Fruit fly (Drosophila melanogaster): ENCODE data around the gene Gs1.
A peak's percentile ranks its signal among the peaks of the same experiment; 100 is the strongest.

Gs1 gene

DNA sequence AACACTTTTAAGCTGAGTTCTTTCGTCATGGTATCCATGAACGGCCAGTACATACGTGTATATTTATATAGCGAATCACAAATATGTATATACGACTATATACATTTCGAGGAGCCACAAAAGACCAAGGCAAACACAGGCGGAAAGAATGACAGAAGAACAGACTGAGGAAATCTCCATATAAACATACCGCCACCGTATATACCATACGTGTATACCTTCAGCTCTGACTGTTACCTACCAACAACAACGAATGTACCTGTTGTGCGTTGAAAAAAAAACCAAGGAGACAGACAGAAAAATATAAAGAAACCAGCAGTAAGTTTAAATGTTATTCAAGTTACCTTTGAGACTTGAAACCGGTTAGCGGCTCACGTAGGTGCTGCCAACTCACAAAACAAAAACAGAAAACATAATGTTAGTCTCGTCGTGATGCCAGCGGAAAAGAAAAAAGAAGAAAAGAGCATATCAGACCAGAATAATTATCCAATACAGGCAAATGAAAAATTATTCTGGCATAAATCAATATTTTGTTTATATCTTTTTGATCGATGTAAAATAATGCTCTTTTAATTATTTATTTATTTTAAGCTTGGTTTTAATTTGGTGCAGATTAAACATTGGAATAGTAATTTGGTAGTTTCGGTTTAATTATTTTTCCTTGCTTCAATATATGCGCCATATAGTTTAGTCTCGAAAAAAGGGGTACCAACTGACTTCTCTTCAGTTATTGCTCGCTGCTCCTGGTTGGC is 39.8 kb downstream of the Gs1 start (continued):
- TF ChIP-seq CG8359 (GFP tag; optimal IDR thresholded peaks at IDR 0.05; ENCODE audit: borderline replicate concordance) (no peak), CG6654 (GFP tag; optimal IDR thresholded peaks at IDR 0.05) (no peak), CG13123 (GFP tag; optimal IDR thresholded peaks at IDR 0.05) (no peak), exex (tag; optimal IDR thresholded peaks at IDR 0.05) (no peak), zfh2 (GFP tag; optimal IDR thresholded peaks at IDR 0.05) (no peak), stwl (tag; optimal IDR thresholded peaks at IDR 0.05) (no peak), vvl (GFP tag; IDR thresholded peaks at IDR 0.05) (no peak; the same call in 1 of the 2 replicates), Med (GFP tag) (peak; percentile 73), CG3726 (GFP tag; IDR thresholded peaks at IDR 0.05) (no peak), CG11723 (GFP tag; optimal IDR thresholded peaks at IDR 0.05) (no peak), fd96Cb (tag; optimal IDR thresholded peaks at IDR 0.05) (no peak), Bdp1 (GFP tag; optimal IDR thresholded peaks at IDR 0.05) (no peak), danr (GFP tag; IDR thresholded peaks at IDR 0.05) (no peak), mirr (GFP tag; optimal IDR thresholded peaks at IDR 0.05) (peak; percentile 56), twi (tag; optimal IDR thresholded peaks at IDR 0.05) (no peak), CG7271 (tag; optimal IDR thresholded peaks at IDR 0.05) (no peak), CG8388 (GFP tag; optimal IDR thresholded peaks at IDR 0.05) (no peak), CG11093 (GFP tag; IDR thresholded peaks at IDR 0.05) (no peak), CG5180 (GFP tag; optimal IDR thresholded peaks at IDR 0.05) (no peak), aop (GFP tag; IDR thresholded peaks at IDR 0.05) (no peak), CG3065 (GFP tag; optimal IDR thresholded peaks at IDR 0.05) (no peak), CG2202 (tag; optimal IDR thresholded peaks at IDR 0.05) (no peak), Gug (GFP tag; IDR thresholded peaks at IDR 0.05) (no peak), jigr1 (GFP tag; IDR thresholded peaks at IDR 0.05) (no peak), tap (tag; optimal IDR thresholded peaks at IDR 0.05) (no peak), sqz (GFP tag; optimal IDR thresholded peaks at IDR 0.05) (peak; percentile 81), CG14965 (GFP tag; optimal IDR thresholded peaks at IDR 0.05; ENCODE audit: borderline replicate concordance) (no peak), wdn (GFP tag; IDR thresholded peaks at IDR 0.05) (no peak), HLHmδ (GFP tag; optimal IDR thresholded peaks at IDR 0.05) (no peak), Mad (GFP tag; optimal IDR thresholded peaks at IDR 0.05) (no peak), Hey (tag; optimal IDR thresholded peaks at IDR 0.05) (no peak), CG17361 (GFP tag; IDR thresholded peaks at IDR 0.05) (no peak), CG3281 (GFP tag; optimal IDR thresholded peaks at IDR 0.05) (peak; percentile 14), luna (GFP tag; optimal IDR thresholded peaks at IDR 0.05) (no peak), CG8290 (GFP tag; optimal IDR thresholded peaks at IDR 0.05) (no peak), CG8290 (tag; optimal IDR thresholded peaks at IDR 0.05) (peak in 1 of 2 experiments; percentile 58), CG12071 (GFP tag; optimal IDR thresholded peaks at IDR 0.05) (peak; percentile 0), ash1 (GFP tag; optimal IDR thresholded peaks at IDR 0.05) (peak; percentile 13), CTCF (GFP tag; optimal IDR thresholded peaks at IDR 0.05) (no peak), CG7928 (GFP tag; optimal IDR thresholded peaks at IDR 0.05) (no peak), Optix (GFP tag; IDR thresholded peaks at IDR 0.05) (no peak), sd (tag; optimal IDR thresholded peaks at IDR 0.05) (peak; percentile 59), CG8281 (tag; optimal IDR thresholded peaks at IDR 0.05) (peak; percentile 22), CG2678 (tag; optimal IDR thresholded peaks at IDR 0.05) (peak; percentile 40), esg (GFP tag; conservative IDR thresholded peaks at IDR 0.05) (no peak), lbe (GFP tag; optimal IDR thresholded peaks at IDR 0.05) (peak; percentile 60), CG17359 (tag; optimal IDR thresholded peaks at IDR 0.05) (peak; percentile 7), pfk (GFP tag; optimal IDR thresholded peaks at IDR 0.05) (no peak), Meics (GFP tag; optimal IDR thresholded peaks at IDR 0.05) (peak; percentile 19), eyg (GFP tag; optimal IDR thresholded peaks at IDR 0.05) (no peak), da (GFP tag; optimal IDR thresholded peaks at IDR 0.05) (no peak)

Measured in whole organism, embryonic.